Worm (Caenorhabditis elegans) whole organism, mixed stage, embryonic: Measurements from ENCODE around the gene F14F7.5.

Experiments used
- blmp-1 ChIP-seq: fragments of 150-350 bp; optimal IDR thresholded peaks from 2 replicates; lab custom pipeline; 2014; ENCODE audit warnings: missing biosample characterization, missing genetic modification characterization
- cnd-1 ChIP-seq: fragments of 200-800 bp; sonication (Bioruptor generic); optimal IDR thresholded peaks from 2 replicates; lab custom pipeline; 2018; ENCODE audit warnings: mild to moderate bottlenecking, missing genetic modification characterization, missing compliant biosample characterization
- lin-13 ChIP-seq: fragments of 150-350 bp; optimal IDR thresholded peaks from 2 replicates; lab custom pipeline; 2014; ENCODE audit warnings: missing biosample characterization, missing genetic modification characterization
- lsy-2 ChIP-seq: fragments of 150-350 bp; optimal IDR thresholded peaks from 2 replicates; lab custom pipeline; 2014; ENCODE audit warnings: missing biosample characterization, missing genetic modification characterization
- mep-1 ChIP-seq: fragments of 150-350 bp; optimal IDR thresholded peaks from 2 replicates; lab custom pipeline; 2017; ENCODE audit warnings: missing biosample characterization, missing genetic modification reagents, missing genetic modification characterization, inconsistent platforms
- nhr-28 ChIP-seq: fragments of 150-350 bp; optimal IDR thresholded peaks from 2 replicates; lab custom pipeline; 2014; ENCODE audit warnings: missing biosample characterization, missing genetic modification characterization
- nhr-76 ChIP-seq: sonication (generic microtip); optimal IDR thresholded peaks from 2 replicates; lab custom pipeline; 2017; ENCODE audit warnings: missing biosample characterization, missing genetic modification characterization
- pha-4 ChIP-seq: fragments of 150-350 bp; optimal IDR thresholded peaks from 2 replicates; lab custom pipeline; 2018; ENCODE audit warnings: missing biosample characterization, missing genetic modification reagents, missing genetic modification characterization
- snpc-4 ChIP-seq: fragments of 150-350 bp; optimal IDR thresholded peaks from 2 replicates; lab custom pipeline; 2014; ENCODE audit warnings: missing biosample characterization, missing genetic modification characterization
- sptf-1 ChIP-seq: sonication (generic microtip); optimal IDR thresholded peaks from 2 replicates; lab custom pipeline; 2017; ENCODE audit warnings: mild to moderate bottlenecking, missing genetic modification characterization, moderate library complexity, missing compliant biosample characterization
- tbx-8 ChIP-seq: fragments of 200-800 bp; sonication (Bioruptor generic); optimal IDR thresholded peaks from 2 replicates; lab custom pipeline; 2018; ENCODE audit warnings: mild to moderate bottlenecking, missing genetic modification characterization, moderate library complexity, missing compliant biosample characterization
- unc-39 ChIP-seq: fragments of 150-350 bp; optimal IDR thresholded peaks from 2 replicates; lab custom pipeline; 2014; ENCODE audit warnings: missing biosample characterization, missing genetic modification characterization
- unc-62 ChIP-seq: fragments of 150-350 bp; optimal IDR thresholded peaks from 2 replicates; lab custom pipeline; 2014; ENCODE audit warnings: missing biosample characterization, missing genetic modification reagents, missing genetic modification characterization

ce11 chrIII:13067884-13068767 is 36.3 kb downstream of the F14F7.5 start:
- TF ChIP-seq nhr-28 (tag; lab: Kevin White, UChicago) (no peak), unc-62 (GFP tag; lab: Kevin White, UChicago) (peak; percentile 61), pha-4 (tag; lab: Kevin White, UChicago) (no peak), unc-39 (tag; lab: Kevin White, UChicago) (no peak), sptf-1 (peak; percentile 82), snpc-4 (tag; lab: Kevin White, UChicago) (no peak), nhr-76 (tag; lab: Kevin White, UChicago) (peak; percentile 45), mep-1 (tag; lab: Kevin White, UChicago) (peak; percentile 73), tbx-8 (GFP tag; lab: Kevin White, UChicago) (no peak), cnd-1 (peak; percentile 64), lin-13 (no peak), lsy-2 (tag; lab: Kevin White, UChicago) (peak; percentile 67), blmp-1 (tag; lab: Kevin White, UChicago) (peak; percentile 17)
